Worm (Caenorhabditis elegans): ENCODE data around the gene sli-1.

Gene sli-1

DNA sequence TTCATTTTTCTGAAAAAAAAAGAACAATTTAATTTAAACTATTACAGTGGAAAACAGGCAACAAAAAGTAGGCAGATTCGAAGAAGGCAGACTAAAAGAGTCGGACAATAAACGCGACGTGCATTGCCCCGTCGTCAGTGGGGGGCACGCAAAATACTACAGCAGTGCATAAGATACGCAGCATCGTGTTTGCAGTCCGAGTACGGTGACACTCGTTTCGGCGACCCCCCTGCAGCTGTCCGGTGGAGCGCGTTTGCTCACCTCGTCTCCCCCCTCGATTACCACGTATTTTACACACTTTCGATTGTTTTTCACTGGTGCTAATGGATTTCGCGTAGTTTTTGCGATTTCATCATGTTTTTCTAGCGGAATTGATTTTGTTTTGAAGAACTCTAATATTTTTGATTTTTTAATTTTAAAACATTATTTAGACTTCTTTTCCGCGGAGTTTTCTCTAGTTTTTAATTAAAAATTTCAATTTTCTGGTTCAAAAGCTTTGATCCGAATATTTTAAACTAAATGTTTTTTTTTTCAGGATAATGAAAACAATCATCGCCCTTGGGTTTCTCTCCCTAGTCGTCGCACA is 42.4 kb upstream of the sli-1 start, which contains the start of the genes trap-2 and ile-2:
Gene trap-2 (minus strand): TSS at position 9 of the 586 bp plus-strand sequence.
Gene ile-2 (plus strand): TSS at position 536 of the 586 bp plus-strand sequence.
- no peak for TF ChIP-seq ceh-45 (GFP tag; IDR thresholded peaks at IDR 0.05)
- TF ChIP-seq sox-2 (GFP tag; IDR thresholded peaks at IDR 0.05), result peak; percentile 22; the same call in 1 of the 2 replicates
- TF ChIP-seq ceh-30 (tag; optimal IDR thresholded peaks at IDR 0.05), result no peak
- no peak for TF ChIP-seq sox-4 (tag; optimal IDR thresholded peaks at IDR 0.05)
- TF ChIP-seq eyg-1 (tag; optimal IDR thresholded peaks at IDR 0.05), result no peak
- TF ChIP-seq pag-3 (tag; optimal IDR thresholded peaks at IDR 0.05; ENCODE audit: borderline replicate concordance), result no peak
- TF ChIP-seq K09A11.1 (tag; optimal IDR thresholded peaks at IDR 0.05; ENCODE audit: insufficient read depth), result no peak
- no peak for TF ChIP-seq zip-5 (tag; optimal IDR thresholded peaks at IDR 0.05)
- TF ChIP-seq unc-3 (GFP tag; conservative IDR thresholded peaks at IDR 0.05), result no peak
- TF ChIP-seq unc-3 (tag; optimal IDR thresholded peaks at IDR 0.05), result no peak
- TF ChIP-seq Y22D7AL.16 (tag; optimal IDR thresholded peaks at IDR 0.05), result no peak
- TF ChIP-seq nfya-1 (tag; optimal IDR thresholded peaks at IDR 0.05), result peak; percentile 92
- no peak for TF ChIP-seq fkh-6 (tag; optimal IDR thresholded peaks at IDR 0.05)
- TF ChIP-seq lin-11 (tag; optimal IDR thresholded peaks at IDR 0.05), result no peak
- peak; percentile 18 for TF ChIP-seq pqm-1 (tag; optimal IDR thresholded peaks at IDR 0.05)
- TF ChIP-seq ztf-16 (tag; optimal IDR thresholded peaks at IDR 0.05), result peak; percentile 36
- TF ChIP-seq nhr-11 (tag; optimal IDR thresholded peaks at IDR 0.05), result no peak
- peak; percentile 66 for TF ChIP-seq unc-55 (GFP tag; optimal IDR thresholded peaks at IDR 0.05)
- no peak for TF ChIP-seq hlh-13 (GFP tag; optimal IDR thresholded peaks at IDR 0.05)
- peak; percentile 83 for TF ChIP-seq ceh-31 (tag; optimal IDR thresholded peaks at IDR 0.05)
- peak; percentile 25 for TF ChIP-seq ceh-22 (tag; optimal IDR thresholded peaks at IDR 0.05)
- TF ChIP-seq K02D7.2 (tag; optimal IDR thresholded peaks at IDR 0.05), result no peak
- no peak for TF ChIP-seq ceh-48 (tag; optimal IDR thresholded peaks at IDR 0.05)
- TF ChIP-seq ceh-19 (GFP tag; optimal IDR thresholded peaks at IDR 0.05), result no peak
- peak; percentile 62 for TF ChIP-seq unc-42 (tag; optimal IDR thresholded peaks at IDR 0.05)
- TF ChIP-seq C38D4.7 (GFP tag; optimal IDR thresholded peaks at IDR 0.05), result no peak
- no peak for TF ChIP-seq mec-3 (tag; optimal IDR thresholded peaks at IDR 0.05; ENCODE audit: borderline replicate concordance)
- TF ChIP-seq unc-86 (tag; optimal IDR thresholded peaks at IDR 0.05), result no peak
- no peak for TF ChIP-seq che-1 (tag; optimal IDR thresholded peaks at IDR 0.05)
- peak; percentile 46 for TF ChIP-seq ceh-2 (tag; optimal IDR thresholded peaks at IDR 0.05)
- TF ChIP-seq elt-4 (tag; optimal IDR thresholded peaks at IDR 0.05), result no peak
- TF ChIP-seq ceh-24 (tag; optimal IDR thresholded peaks at IDR 0.05), result no peak
- TF ChIP-seq F13H6.1 (tag; optimal IDR thresholded peaks at IDR 0.05), result no peak
- peak; percentile 62 for TF ChIP-seq ceh-18 (tag; optimal IDR thresholded peaks at IDR 0.05)
- TF ChIP-seq pax-1 (tag; optimal IDR thresholded peaks at IDR 0.05), result no peak
- peak; percentile 19 for TF ChIP-seq hlh-15 (tag; optimal IDR thresholded peaks at IDR 0.05)
- TF ChIP-seq C08G9.2 (tag; optimal IDR thresholded peaks at IDR 0.05), result no peak
- peak; percentile 53 for TF ChIP-seq syd-9 (tag; optimal IDR thresholded peaks at IDR 0.05)
- TF ChIP-seq pat-9 (tag; optimal IDR thresholded peaks at IDR 0.05), result peak; percentile 43
- TF ChIP-seq dve-1 (tag; optimal IDR thresholded peaks at IDR 0.05), result peak; percentile 64
- peak; percentile 48 for TF ChIP-seq elt-2 (tag; optimal IDR thresholded peaks at IDR 0.05)
- no peak for TF ChIP-seq pha-4 (tag; optimal IDR thresholded peaks at IDR 0.05)
- TF ChIP-seq tbx-2 (tag; optimal IDR thresholded peaks at IDR 0.05), result peak; percentile 89
- TF ChIP-seq nhr-232 (tag; optimal IDR thresholded peaks at IDR 0.05), result no peak
- TF ChIP-seq dmd-4 (tag; optimal IDR thresholded peaks at IDR 0.05; ENCODE audit: borderline replicate concordance), result no peak
- TF ChIP-seq rnt-1 (tag; optimal IDR thresholded peaks at IDR 0.05), result peak; percentile 45
- TF ChIP-seq pha-2 (tag; optimal IDR thresholded peaks at IDR 0.05), result peak; percentile 59
- TF ChIP-seq sdc-2 (tag; optimal IDR thresholded peaks at IDR 0.05), result peak; percentile 92
- no peak for TF ChIP-seq hlh-6 (tag; optimal IDR thresholded peaks at IDR 0.05)
- TF ChIP-seq lim-6 (tag; optimal IDR thresholded peaks at IDR 0.05), result no peak
- no peak for TF ChIP-seq gmeb-2 (tag; optimal IDR thresholded peaks at IDR 0.05)
- TF ChIP-seq ref-2 (tag; optimal IDR thresholded peaks at IDR 0.05), result peak; percentile 90
- TF ChIP-seq npax-4 (tag; optimal IDR thresholded peaks at IDR 0.05), result no peak

Measured in whole organism, late embryonic.